Fruit fly (Drosophila melanogaster): ENCODE measurements around the gene CG3165.

- no peak for TF ChIP-seq CTCF (optimal IDR thresholded peaks at IDR 0.05)
- no peak for TF ChIP-seq CG8478 (optimal IDR thresholded peaks at IDR 0.05)
Measured at dm6 chr2L:2957547-2958174, 19.3 kb upstream of the CG3165 start.

All from S2 (cell line).